Fruit fly (Drosophila melanogaster) whole organism, embryonic: ENCODE data around the gene CG42554.
A peak's percentile ranks its signal among the peaks of the same experiment; 100 is the strongest.

Source experiments
- Abd-B ChIP-seq: fragments of 200-800 bp; sonication (Bioruptor generic); optimal IDR thresholded peaks from 2 replicates; lab custom pipeline; 2018; ENCODE audit warnings: missing biosample characterization, mild to moderate bottlenecking, missing genetic modification characterization, moderate library complexity
- B-H1 ChIP-seq: fragments of 200-800 bp; sonication (Bioruptor generic); IDR thresholded peaks from 3 replicates; pipeline ENCODE4 v1.3.6; 2022; ENCODE audit warnings: missing biosample characterization, missing genetic modification characterization
- CG10209 ChIP-seq: fragments of 200-800 bp; sonication (Bioruptor generic); optimal IDR thresholded peaks from 3 replicates; lab custom pipeline; 2017; ENCODE audit warnings: missing biosample characterization, mild to moderate bottlenecking, missing genetic modification characterization, missing genetic modification reagents
- CG10321 ChIP-seq: fragments of 200-800 bp; sonication (Bioruptor generic); IDR thresholded peaks from 2 replicates; pipeline ENCODE4 v1.3.6; 2022; ENCODE audit warnings: missing biosample characterization, missing genetic modification characterization
- CG10431 ChIP-seq: fragments of 200-800 bp; sonication (Bioruptor generic); optimal IDR thresholded peaks from 3 replicates; lab custom pipeline; 2018; ENCODE audit warnings: missing biosample characterization, mild to moderate bottlenecking, missing genetic modification characterization
- CG10654 ChIP-seq: fragments of 200-800 bp; sonication (Bioruptor generic); optimal IDR thresholded peaks from 2 replicates; lab custom pipeline; 2016; ENCODE audit warnings: missing biosample characterization, missing genetic modification characterization
- CG11560 ChIP-seq: fragments of 200-800 bp; sonication (Bioruptor generic); IDR thresholded peaks from 3 replicates; pipeline ENCODE4 v1.3.6; 2022; ENCODE audit warnings: missing biosample characterization, missing genetic modification characterization
- CG12155 ChIP-seq: fragments of 200-800 bp; sonication (Bioruptor generic); optimal IDR thresholded peaks from 3 replicates; lab custom pipeline; 2016; ENCODE audit warnings: missing biosample characterization, missing genetic modification characterization
- CG12219 ChIP-seq: fragments of 200-800 bp; sonication (Bioruptor generic); optimal IDR thresholded peaks from 3 replicates; lab custom pipeline; 2018; ENCODE audit warnings: missing biosample characterization, mild to moderate bottlenecking, missing genetic modification characterization
- CG12299 ChIP-seq: fragments of 200-800 bp; sonication (Bioruptor generic); optimal IDR thresholded peaks from 2 replicates; lab custom pipeline; 2018; ENCODE audit warnings: missing biosample characterization, mild to moderate bottlenecking, missing genetic modification characterization
- CG14667 ChIP-seq: fragments of 200-800 bp; sonication (Bioruptor generic); IDR thresholded peaks from 2 replicates; pipeline ENCODE4 v1.3.6; 2022; ENCODE audit warnings: missing biosample characterization, missing genetic modification characterization
- CG14710 ChIP-seq: fragments of 200-800 bp; sonication (Bioruptor generic); optimal IDR thresholded peaks from 3 replicates; lab custom pipeline; 2019; ENCODE audit warnings: missing biosample characterization, mild to moderate bottlenecking, missing genetic modification characterization, moderate library complexity
- CG15073 ChIP-seq: fragments of 200-800 bp; sonication (Bioruptor generic); optimal IDR thresholded peaks from 2 replicates; lab custom pipeline; 2016; ENCODE audit warnings: missing biosample characterization, missing genetic modification characterization
- CG1647 ChIP-seq: fragments of 200-800 bp; sonication (Bioruptor generic); optimal IDR thresholded peaks from 3 replicates; lab custom pipeline; 2016; ENCODE audit warnings: missing biosample characterization, missing genetic modification characterization
- CG16863 ChIP-seq: fragments of 200-800 bp; sonication (Bioruptor generic); optimal IDR thresholded peaks from 3 replicates; lab custom pipeline; 2016; ENCODE audit warnings: missing biosample characterization, missing genetic modification characterization
- CG18764 ChIP-seq: fragments of 200-800 bp; sonication (Bioruptor generic); optimal IDR thresholded peaks from 3 replicates; lab custom pipeline; 2016; ENCODE audit warnings: missing biosample characterization, missing genetic modification characterization
- CG2116 ChIP-seq: fragments of 200-800 bp; sonication (Bioruptor generic); optimal IDR thresholded peaks from 3 replicates; lab custom pipeline; 2018; ENCODE audit warnings: missing biosample characterization, mild to moderate bottlenecking, missing genetic modification characterization
- CG2889 ChIP-seq: fragments of 200-800 bp; sonication (Bioruptor generic); IDR thresholded peaks from 3 replicates; pipeline ENCODE4 v1.3.6; 2022; ENCODE audit warnings: missing biosample characterization, missing genetic modification characterization
- CG30403 ChIP-seq: fragments of 200-800 bp; sonication (Bioruptor generic); optimal IDR thresholded peaks from 3 replicates; lab custom pipeline; 2016; ENCODE audit warnings: missing biosample characterization, missing genetic modification characterization
- CG31365 ChIP-seq: fragments of 200-800 bp; sonication (Bioruptor generic); optimal IDR thresholded peaks from 2 replicates; lab custom pipeline; 2018; ENCODE audit warnings: missing biosample characterization, mild to moderate bottlenecking, missing genetic modification characterization
- CG32532 ChIP-seq: fragments of 200-800 bp; sonication (Bioruptor generic); IDR thresholded peaks from 2 replicates; pipeline ENCODE4 v1.3.6; 2022; ENCODE audit warnings: missing biosample characterization, missing genetic modification characterization
- CG3407 ChIP-seq: fragments of 200-800 bp; sonication (Bioruptor generic); optimal IDR thresholded peaks from 2 replicates; lab custom pipeline; 2018; ENCODE audit warnings: missing biosample characterization, mild to moderate bottlenecking, missing genetic modification characterization
- CG3847 ChIP-seq: fragments of 200-800 bp; sonication (Bioruptor generic); IDR thresholded peaks from 2 replicates; pipeline ENCODE4 v1.3.6; 2022; ENCODE audit warnings: missing biosample characterization, missing genetic modification characterization
- CG3995 ChIP-seq: fragments of 200-800 bp; sonication (Bioruptor generic); optimal IDR thresholded peaks from 3 replicates; lab custom pipeline; 2016; ENCODE audit warnings: missing biosample characterization, missing genetic modification characterization
- CG4328 ChIP-seq: fragments of 200-800 bp; sonication (Bioruptor generic); optimal IDR thresholded peaks from 3 replicates; lab custom pipeline; 2017; ENCODE audit warnings: missing biosample characterization, missing genetic modification reagents, missing genetic modification characterization
- CG43689 ChIP-seq: fragments of 200-800 bp; sonication (Bioruptor generic); IDR thresholded peaks from 2 replicates; pipeline ENCODE4 v1.3.6; 2022; ENCODE audit warnings: missing biosample characterization, missing genetic modification characterization
- CG6689 ChIP-seq: fragments of 200-800 bp; sonication (Bioruptor generic); IDR thresholded peaks from 2 replicates; pipeline ENCODE4 v1.3.6; 2022; ENCODE audit warnings: missing biosample characterization, missing genetic modification characterization
- CG7357 ChIP-seq: fragments of 200-800 bp; sonication (Bioruptor generic); IDR thresholded peaks from 3 replicates; pipeline ENCODE4 v1.3.6; 2022; ENCODE audit warnings: missing biosample characterization, missing genetic modification characterization
- CG7556 ChIP-seq: fragments of 200-800 bp; sonication (Bioruptor generic); optimal IDR thresholded peaks from 2 replicates; lab custom pipeline; 2017; ENCODE audit warnings: missing biosample characterization, mild to moderate bottlenecking, missing genetic modification characterization
- CG9932 ChIP-seq: fragments of 200-800 bp; sonication (Bioruptor generic); IDR thresholded peaks from 2 replicates; pipeline ENCODE4 v1.3.6; 2022; ENCODE audit warnings: missing biosample characterization, missing genetic modification characterization
- CkIIα-i1 ChIP-seq: fragments of 200-800 bp; sonication (Bioruptor generic); IDR thresholded peaks from 2 replicates; pipeline ENCODE4 v1.3.6; 2022; ENCODE audit warnings: missing biosample characterization, missing genetic modification characterization
- HmgD ChIP-seq: fragments of 200-800 bp; sonication (Bioruptor generic); optimal IDR thresholded peaks from 3 replicates; lab custom pipeline; 2016; ENCODE audit warnings: missing biosample characterization, missing genetic modification characterization
- Hmr ChIP-seq: fragments of 200-800 bp; sonication (Bioruptor generic); optimal IDR thresholded peaks from 3 replicates; lab custom pipeline; 2017; ENCODE audit warnings: mild to moderate bottlenecking, missing biosample characterization, missing genetic modification reagents, missing genetic modification characterization
- PHDP ChIP-seq: fragments of 200-800 bp; sonication (Bioruptor generic); optimal IDR thresholded peaks from 3 replicates; lab custom pipeline; 2018; ENCODE audit warnings: missing biosample characterization, mild to moderate bottlenecking, missing genetic modification characterization, moderate library complexity
- Pdp1 ChIP-seq, 2 experiments: fragments of 200-800 bp; sonication (Bioruptor generic); optimal IDR thresholded peaks; 3 replicates each; lab custom pipeline; 2016; ENCODE audit warnings: missing biosample characterization in 2 of 2, missing genetic modification characterization in 2 of 2, mild to moderate bottlenecking in 1 of 2, moderate library complexity in 1 of 2
- Six4 ChIP-seq: fragments of 200-800 bp; sonication (Bioruptor generic); optimal IDR thresholded peaks from 2 replicates; lab custom pipeline; 2016; ENCODE audit warnings: missing biosample characterization, missing genetic modification characterization
- dimm ChIP-seq: fragments of 200-800 bp; sonication (Bioruptor generic); IDR thresholded peaks from 2 replicates; pipeline ENCODE4 v1.3.6; 2022; ENCODE audit warnings: missing biosample characterization, missing genetic modification characterization
- disco-r ChIP-seq: fragments of 200-800 bp; sonication (Bioruptor generic); optimal IDR thresholded peaks from 2 replicates; lab custom pipeline; 2016; ENCODE audit warnings: missing biosample characterization, missing genetic modification characterization
- dmrt11E ChIP-seq: fragments of 200-800 bp; sonication (Bioruptor generic); optimal IDR thresholded peaks from 3 replicates; lab custom pipeline; 2018; ENCODE audit warnings: missing biosample characterization, mild to moderate bottlenecking, missing genetic modification characterization, moderate library complexity
- ewg ChIP-seq: fragments of 200-800 bp; sonication (Bioruptor generic); optimal IDR thresholded peaks from 3 replicates; lab custom pipeline; 2017; ENCODE audit warnings: mild to moderate bottlenecking, missing biosample characterization, missing genetic modification reagents, missing genetic modification characterization
- gsb-n ChIP-seq: fragments of 200-800 bp; sonication (Bioruptor generic); optimal IDR thresholded peaks from 3 replicates; lab custom pipeline; 2018; ENCODE audit warnings: missing biosample characterization, mild to moderate bottlenecking, missing genetic modification characterization
- ham ChIP-seq: fragments of 200-800 bp; sonication (Bioruptor generic); IDR thresholded peaks from 2 replicates; pipeline ENCODE4 v1.3.6; 2022; ENCODE audit warnings: missing biosample characterization, missing genetic modification characterization
- hkb ChIP-seq, 2 experiments: fragments of 200-800 bp in 1 of 2; fragments of >200 bp in 1 of 2; sonication (Bioruptor generic) in 1 of 2; IDR thresholded peaks in 1 of 2; optimal IDR thresholded peaks in 1 of 2; 2 replicates each; pipeline versions ENCODE4 v1.3.6 to Lab custom; 2017 to 2022; ENCODE audit warnings: missing biosample characterization in 1 of 2, missing genetic modification characterization in 1 of 2
- inv ChIP-seq: fragments of 200-800 bp; sonication (Bioruptor generic); IDR thresholded peaks from 2 replicates; pipeline ENCODE4 v1.3.6; 2022; ENCODE audit warnings: missing biosample characterization, missing genetic modification characterization; ENCODE audit not compliant: partially characterized antibody
- lilli ChIP-seq: fragments of 200-800 bp; sonication (Bioruptor generic); optimal IDR thresholded peaks from 3 replicates; lab custom pipeline; 2016; ENCODE audit warnings: missing biosample characterization, missing genetic modification characterization
- mam ChIP-seq: fragments of 200-800 bp; sonication (Bioruptor generic); optimal IDR thresholded peaks from 3 replicates; lab custom pipeline; 2016; ENCODE audit warnings: missing biosample characterization, missing genetic modification characterization
- onecut ChIP-seq: fragments of 200-800 bp; sonication (Bioruptor generic); IDR thresholded peaks from 2 replicates; pipeline ENCODE4 v1.3.6; 2022; ENCODE audit warnings: missing biosample characterization, missing genetic modification characterization
- pfk ChIP-seq: fragments of 200-800 bp; sonication (Bioruptor generic); optimal IDR thresholded peaks from 2 replicates; lab custom pipeline; 2018; ENCODE audit warnings: missing biosample characterization, mild to moderate bottlenecking, missing genetic modification characterization, moderate library complexity
- salm ChIP-seq: fragments of 200-800 bp; sonication (Bioruptor generic); optimal IDR thresholded peaks from 2 replicates; lab custom pipeline; 2018; ENCODE audit warnings: missing biosample characterization, mild to moderate bottlenecking, missing genetic modification characterization
- sens ChIP-seq: fragments of 200-800 bp; sonication (Bioruptor generic); peaks from one replicate; lab custom pipeline; 2016; ENCODE audit warnings: missing biosample characterization, missing genetic modification characterization
- sisA ChIP-seq: fragments of 200-800 bp; sonication (Bioruptor generic); IDR thresholded peaks from 2 replicates; pipeline ENCODE4 v1.3.6; 2022; ENCODE audit warnings: missing biosample characterization, missing genetic modification characterization

The CG42554 gene

DNA sequence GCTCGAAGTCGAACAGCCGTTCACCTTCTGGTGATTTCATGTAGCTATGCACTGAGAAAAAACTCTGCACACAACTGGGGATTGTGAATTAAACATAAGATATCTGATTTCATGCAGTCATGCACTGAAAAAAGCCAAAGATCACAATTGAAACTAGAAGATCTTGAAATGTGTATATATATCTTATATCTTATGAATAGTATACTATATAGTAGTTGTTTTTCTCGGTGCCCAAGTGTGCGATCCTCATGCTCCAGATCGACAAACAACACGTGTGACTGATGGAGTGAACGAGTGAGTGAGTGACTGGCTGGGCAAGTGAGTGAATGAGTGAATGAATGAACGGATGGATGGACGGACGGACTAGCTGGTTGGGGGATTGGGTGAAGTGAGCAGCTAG lies 13.5 kb upstream of the CG42554 start (continued):
- TF ChIP-seq sens (GFP tag; lab: Kevin White, UChicago) (peak; percentile 95), CG30403 (peak; percentile 64), CG3407 (peak; percentile 50), CG12299 (tag; lab: Kevin White, UChicago) (no peak), CG10321 (0 out of 2 replicates have a peak, but pooled peaks have one; percentile 16), ewg (GFP tag; lab: Kevin White, UChicago) (peak; percentile 46), disco-r (GFP tag; lab: Kevin White, UChicago) (no peak), CG4328 (GFP tag; lab: Kevin White, UChicago) (peak; percentile 62), CG12219 (GFP tag; lab: Kevin White, UChicago) (peak; percentile 43), CG43689 (GFP tag; lab: Robert Waterston, UW) (no peak), lilli (GFP tag; lab: Kevin White, UChicago) (peak; percentile 55), CG10654 (peak; percentile 66), CG32532 (peak; percentile 76), HmgD (GFP tag; lab: Kevin White, UChicago) (no peak), CG3995 (GFP tag; lab: Kevin White, UChicago) (no peak), CG18764 (peak; percentile 69), PHDP (tag; lab: Kevin White, UChicago) (peak; percentile 74), CG16863 (GFP tag; lab: Kevin White, UChicago) (no peak), CG14667 (GFP tag; lab: Robert Waterston, UW) (peak; percentile 50; the same call in 1 of the 2 replicates), inv (GFP tag; lab: Robert Waterston, UW) (no peak), Pdp1 (GFP tag; optimal IDR thresholded peaks at IDR 0.05; lab: Kevin White, UChicago) (peak in 1 of 2 experiments; percentile 51), CG12155 (GFP tag; lab: Kevin White, UChicago) (peak; percentile 14), CG3847 (GFP tag; lab: Robert Waterston, UW) (peak; percentile 8; the same call in 1 of the 2 replicates), CG2889 (GFP tag; lab: Robert Waterston, UW) (no peak), sisA (GFP tag; lab: Robert Waterston, UW) (peak; percentile 75), Hmr (GFP tag; lab: Kevin White, UChicago) (peak; percentile 54), gsb-n (tag; lab: Kevin White, UChicago) (peak; percentile 71), CG10209 (GFP tag; lab: Kevin White, UChicago) (peak; percentile 68), CG31365 (tag; lab: Kevin White, UChicago) (peak; percentile 53), CG2116 (GFP tag; lab: Kevin White, UChicago) (peak; percentile 10), CG7357 (GFP tag; lab: Robert Waterston, UW) (peak; percentile 42; the same call in 1 of the 3 replicates), ham (GFP tag; lab: Robert Waterston, UW) (no peak), CG6689 (peak; percentile 80), CG11560 (tag; lab: Robert Waterston, UW) (0 out of 3 replicates have a peak, but pooled peaks have one; percentile 48), CG14710 (tag; lab: Kevin White, UChicago) (peak; percentile 75), B-H1 (peak; percentile 10; the same call in 1 of the 3 replicates), CG7556 (GFP tag; lab: Kevin White, UChicago) (peak; percentile 72), CG9932 (GFP tag; lab: Robert Waterston, UW) (no peak), hkb (optimal IDR thresholded peaks at IDR 0.05; lab: Kevin White, UChicago) (no peak), hkb (GFP tag; IDR thresholded peaks at IDR 0.05; lab: Robert Waterston, UW) (peak; percentile 87), CkIIα-i1 (GFP tag; lab: Robert Waterston, UW) (no peak), onecut (GFP tag; lab: Robert Waterston, UW) (peak; percentile 66), CG15073 (GFP tag; lab: Kevin White, UChicago) (no peak), Six4 (GFP tag; lab: Kevin White, UChicago) (peak; percentile 77), pfk (GFP tag; lab: Kevin White, UChicago) (no peak), mam (GFP tag; lab: Kevin White, UChicago) (peak; percentile 44), dmrt11E (tag; lab: Kevin White, UChicago) (peak; percentile 31), CG1647 (GFP tag; lab: Kevin White, UChicago) (peak; percentile 20), Abd-B (GFP tag; lab: Kevin White, UChicago) (no peak), CG10431 (GFP tag; lab: Kevin White, UChicago) (peak; percentile 44), dimm (no peak), salm (tag; lab: Kevin White, UChicago) (peak; percentile 68)
